Worm (Caenorhabditis elegans) whole organism, L3 larva: ENCODE measurements around the gene F35C11.6.

Source experiments
- R02D3.7 ChIP-seq: fragments of 150-350 bp; optimal IDR thresholded peaks from 2 replicates; lab custom pipeline; 2014; ENCODE audit warnings: missing biosample characterization, missing genetic modification characterization
- aly-2 ChIP-seq: fragments of 150-350 bp; optimal IDR thresholded peaks from 2 replicates; lab custom pipeline; 2014; ENCODE audit warnings: missing biosample characterization, missing genetic modification characterization
- ama-1 ChIP-seq: fragments of 150-350 bp; optimal IDR thresholded peaks from 2 replicates; lab custom pipeline; 2018
- ceh-28 ChIP-seq: fragments of 150-350 bp; optimal IDR thresholded peaks from 2 replicates; lab custom pipeline; 2014; ENCODE audit warnings: missing biosample characterization, missing genetic modification reagents, missing genetic modification characterization
- daf-12 ChIP-seq: fragments of 150-350 bp; optimal IDR thresholded peaks from 2 replicates; lab custom pipeline; 2014; ENCODE audit warnings: missing biosample characterization, missing genetic modification reagents, missing genetic modification characterization
- egl-5 ChIP-seq: fragments of 150-350 bp; optimal IDR thresholded peaks from 2 replicates; lab custom pipeline; 2017; ENCODE audit warnings: missing biosample characterization, missing genetic modification reagents, missing genetic modification characterization, inconsistent platforms
- elt-1 ChIP-seq: fragments of 150-350 bp; optimal IDR thresholded peaks from 2 replicates; lab custom pipeline; 2014; ENCODE audit warnings: missing biosample characterization, missing genetic modification characterization
- elt-2 ChIP-seq: sonication (generic microtip); optimal IDR thresholded peaks from 2 replicates; lab custom pipeline; 2016; ENCODE audit warnings: missing genetic modification reagents, mild to moderate bottlenecking, missing genetic modification characterization, missing compliant biosample characterization
- elt-3 ChIP-seq, 3 experiments: fragments of 150-350 bp in 1 of 3; sonication (generic microtip) in 2 of 3; optimal IDR thresholded peaks; 2 replicates in 2 of 3; 4 replicates in 1 of 3; lab custom pipeline; 2014 to 2017; ENCODE audit warnings: missing biosample characterization in 3 of 3, missing genetic modification characterization in 3 of 3
- fkh-10 ChIP-seq: sonication (generic microtip); optimal IDR thresholded peaks from 2 replicates; lab custom pipeline; 2017; ENCODE audit warnings: missing biosample characterization, missing genetic modification reagents, missing genetic modification characterization
- fkh-2 ChIP-seq: fragments of 150-350 bp; optimal IDR thresholded peaks from 2 replicates; lab custom pipeline; 2014; ENCODE audit warnings: missing biosample characterization, missing genetic modification reagents, missing genetic modification characterization
- hmg-11 ChIP-seq: sonication (generic microtip); optimal IDR thresholded peaks from 2 replicates; lab custom pipeline; 2016; ENCODE audit warnings: missing genetic modification characterization, missing compliant biosample characterization
- jun-1 ChIP-seq: fragments of 150-350 bp; optimal IDR thresholded peaks from 2 replicates; lab custom pipeline; 2014; ENCODE audit warnings: missing biosample characterization, missing genetic modification reagents, missing genetic modification characterization
- lin-15B ChIP-seq: fragments of 150-350 bp; optimal IDR thresholded peaks from 2 replicates; lab custom pipeline; 2014; ENCODE audit warnings: missing biosample characterization, missing genetic modification characterization
- lin-39 ChIP-seq: fragments of 150-350 bp; optimal IDR thresholded peaks from 2 replicates; lab custom pipeline; 2018; ENCODE audit warnings: missing biosample characterization, missing genetic modification reagents, missing genetic modification characterization
- lsy-12 ChIP-seq: sonication (generic microtip); optimal IDR thresholded peaks from 2 replicates; lab custom pipeline; 2016; ENCODE audit warnings: mild to moderate bottlenecking, missing genetic modification characterization, missing compliant biosample characterization
- mdl-1 ChIP-seq: fragments of 150-350 bp; optimal IDR thresholded peaks from 2 replicates; lab custom pipeline; 2014; ENCODE audit warnings: missing biosample characterization, missing genetic modification characterization
- nfya-1 ChIP-seq: sonication (generic microtip); optimal IDR thresholded peaks from 2 replicates; lab custom pipeline; 2017; ENCODE audit warnings: missing genetic modification characterization, mild to moderate bottlenecking, missing compliant biosample characterization, antibody characterized with exemption, moderate library complexity; ENCODE audit not compliant: insufficient read depth
- nhr-11 ChIP-seq: fragments of 150-350 bp; optimal IDR thresholded peaks from 2 replicates; lab custom pipeline; 2014; ENCODE audit warnings: missing biosample characterization, missing genetic modification characterization
- nhr-12 ChIP-seq: fragments of 150-350 bp; optimal IDR thresholded peaks from 2 replicates; lab custom pipeline; 2014; ENCODE audit warnings: missing biosample characterization, missing genetic modification characterization
- nhr-23 ChIP-seq: fragments of 150-350 bp; optimal IDR thresholded peaks from 2 replicates; lab custom pipeline; 2014; ENCODE audit warnings: missing biosample characterization, missing genetic modification reagents, missing genetic modification characterization
- nhr-237 ChIP-seq: fragments of 150-350 bp; optimal IDR thresholded peaks from 2 replicates; lab custom pipeline; 2014; ENCODE audit warnings: missing biosample characterization, missing genetic modification characterization
- nhr-25 ChIP-seq: sonication (generic microtip); optimal IDR thresholded peaks from 2 replicates; lab custom pipeline; 2017; ENCODE audit warnings: missing biosample characterization, missing genetic modification characterization
- nhr-28 ChIP-seq: fragments of 150-350 bp; optimal IDR thresholded peaks from 2 replicates; lab custom pipeline; 2014; ENCODE audit warnings: missing biosample characterization, missing genetic modification characterization
- nhr-43 ChIP-seq: sonication (generic microtip); optimal IDR thresholded peaks from 2 replicates; lab custom pipeline; 2016; ENCODE audit warnings: mild to moderate bottlenecking, missing genetic modification characterization, missing compliant biosample characterization; ENCODE audit not compliant: poor library complexity, severe bottlenecking
- nhr-67 ChIP-seq: fragments of 150-350 bp; optimal IDR thresholded peaks from 2 replicates; lab custom pipeline; 2014; ENCODE audit warnings: missing biosample characterization, missing genetic modification characterization
- nhr-76 ChIP-seq: fragments of 150-350 bp; sonication (generic microtip); optimal IDR thresholded peaks from 5 replicates; lab custom pipeline; 2014; ENCODE audit warnings: missing biosample characterization, missing genetic modification characterization
- nhr-77 ChIP-seq: fragments of 150-350 bp; optimal IDR thresholded peaks from 2 replicates; lab custom pipeline; 2014; ENCODE audit warnings: missing biosample characterization, missing genetic modification characterization
- pha-4 ChIP-seq: fragments of 150-350 bp; optimal IDR thresholded peaks from 2 replicates; lab custom pipeline; 2014; ENCODE audit warnings: missing biosample characterization, missing genetic modification reagents, missing genetic modification characterization
- pqm-1 ChIP-seq: fragments of 150-350 bp; optimal IDR thresholded peaks from 2 replicates; lab custom pipeline; 2017; ENCODE audit warnings: missing biosample characterization, missing genetic modification characterization, inconsistent platforms
- sea-2 ChIP-seq: fragments of 150-350 bp; sonication (generic microtip); optimal IDR thresholded peaks from 4 replicates; lab custom pipeline; 2014; ENCODE audit warnings: missing biosample characterization, missing genetic modification reagents, missing genetic modification characterization
- snpc-4 ChIP-seq: fragments of 150-350 bp; optimal IDR thresholded peaks from 2 replicates; lab custom pipeline; 2014; ENCODE audit warnings: missing biosample characterization, missing genetic modification characterization
- unc-39 ChIP-seq: sonication (generic microtip); optimal IDR thresholded peaks from 4 replicates; lab custom pipeline; 2017; ENCODE audit warnings: missing biosample characterization, missing genetic modification characterization
- zag-1 ChIP-seq: fragments of 150-350 bp; optimal IDR thresholded peaks from 2 replicates; lab custom pipeline; 2014; ENCODE audit warnings: missing biosample characterization, missing genetic modification characterization

F35C11.6 gene

ce11 chrII:8226475-8226874 is 32.5 kb downstream of the F35C11.6 start:
- TF ChIP-seq elt-2 (tag; lab: Kevin White, UChicago), result peak; percentile 95
- TF ChIP-seq ceh-28, result peak; percentile 22
- TF ChIP-seq nhr-12 (tag; lab: Kevin White, UChicago), result no peak
- no peak for TF ChIP-seq unc-39 (tag; lab: Kevin White, UChicago)
- TF ChIP-seq pqm-1 (tag; lab: Kevin White, UChicago), result peak; percentile 83
- TF ChIP-seq pha-4 (tag; lab: Kevin White, UChicago), result peak; percentile 68
- TF ChIP-seq nhr-237, result no peak

- TF ChIP-seq ceh-28 (no peak), jun-1 (no peak), nhr-25 (tag; lab: Kevin White, UChicago) (peak; percentile 52), nfya-1 (tag; lab: Kevin White, UChicago) (peak; percentile 13), nhr-43 (tag; lab: Kevin White, UChicago) (peak; percentile 26), hmg-11 (no peak), fkh-10 (GFP tag; lab: Kevin White, UChicago) (no peak), R02D3.7 (tag; lab: Kevin White, UChicago) (no peak), nhr-28 (tag; lab: Kevin White, UChicago) (no peak), sea-2 (no peak), elt-2 (tag; lab: Kevin White, UChicago) (no peak), ama-1 (lab: Kevin White, UChicago) (peak; percentile 32)
Measured at ce11 chrII:8225914-8226313, 33.0 kb downstream of the F35C11.6 start.

DNA sequence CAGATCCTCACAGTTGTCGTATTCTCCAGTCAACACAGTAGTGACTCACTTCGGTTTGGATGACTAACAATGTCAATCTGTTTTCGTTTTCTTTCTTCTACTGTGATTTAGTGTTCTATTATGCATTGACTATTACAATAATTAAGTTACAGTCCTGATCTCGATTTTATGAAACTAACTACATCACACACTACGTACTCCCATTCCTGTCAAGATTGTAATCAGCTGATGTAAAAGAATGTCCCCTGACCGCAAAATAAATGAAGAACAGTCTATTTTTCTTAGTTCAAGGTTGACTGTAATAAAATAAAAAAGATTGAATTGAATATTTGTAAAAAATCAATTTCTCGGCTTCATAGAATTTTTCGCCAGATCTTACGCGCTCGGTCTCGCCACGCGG is 33.6 kb downstream of the F35C11.6 start:
- TF ChIP-seq snpc-4 (tag; lab: Kevin White, UChicago) (no peak), elt-1 (tag; lab: Kevin White, UChicago) (peak; percentile 61)

- no peak for TF ChIP-seq daf-12
- no peak for TF ChIP-seq snpc-4 (tag; lab: Kevin White, UChicago)
- no peak for TF ChIP-seq nhr-28 (tag; lab: Kevin White, UChicago)
- TF ChIP-seq nhr-23 (tag; lab: Kevin White, UChicago), result peak; percentile 54
- TF ChIP-seq elt-3 (tag; optimal IDR thresholded peaks at IDR 0.05; lab: Kevin White, UChicago), result no peak
- no peak for TF ChIP-seq hmg-11
- TF ChIP-seq lin-15B (tag; lab: Kevin White, UChicago), result no peak
- TF ChIP-seq pqm-1 (tag; lab: Kevin White, UChicago), result no peak
- TF ChIP-seq nhr-43 (tag; lab: Kevin White, UChicago), result peak; percentile 7
- peak; percentile 44 for TF ChIP-seq elt-1 (tag; lab: Kevin White, UChicago)
- TF ChIP-seq ama-1 (lab: Kevin White, UChicago), result no peak
- no peak for TF ChIP-seq nhr-67 (tag; lab: Kevin White, UChicago)
- TF ChIP-seq mdl-1 (tag; lab: Kevin White, UChicago), result no peak
- no peak for TF ChIP-seq egl-5
- no peak for TF ChIP-seq lin-39 (tag; lab: Kevin White, UChicago)
- no peak for TF ChIP-seq jun-1
- no peak for TF ChIP-seq zag-1 (tag; lab: Kevin White, UChicago)
- TF ChIP-seq nhr-76, result no peak
- no peak for TF ChIP-seq elt-2 (tag; lab: Kevin White, UChicago)
- TF ChIP-seq, all 47 proteins: peak for 3
Measured at ce11 chrII:8224623-8225022, 34.3 kb downstream of the F35C11.6 start.

- TF ChIP-seq nhr-11 (tag; lab: Kevin White, UChicago) (no peak), fkh-2 (tag; lab: Kevin White, UChicago) (no peak), lsy-12 (tag; lab: Kevin White, UChicago) (no peak), aly-2 (tag; lab: Kevin White, UChicago) (no peak), lin-39 (tag; lab: Kevin White, UChicago) (no peak), hmg-11 (no peak), nhr-77 (tag; lab: Kevin White, UChicago) (no peak), nhr-28 (tag; lab: Kevin White, UChicago) (no peak), unc-39 (tag; lab: Kevin White, UChicago) (no peak), R02D3.7 (tag; lab: Kevin White, UChicago) (no peak)
- TF ChIP-seq, all 47 proteins: peak for 0
Measured at ce11 chrII:8223945-8224344, 35.0 kb downstream of the F35C11.6 start.
